In the genomic region with DNA sequence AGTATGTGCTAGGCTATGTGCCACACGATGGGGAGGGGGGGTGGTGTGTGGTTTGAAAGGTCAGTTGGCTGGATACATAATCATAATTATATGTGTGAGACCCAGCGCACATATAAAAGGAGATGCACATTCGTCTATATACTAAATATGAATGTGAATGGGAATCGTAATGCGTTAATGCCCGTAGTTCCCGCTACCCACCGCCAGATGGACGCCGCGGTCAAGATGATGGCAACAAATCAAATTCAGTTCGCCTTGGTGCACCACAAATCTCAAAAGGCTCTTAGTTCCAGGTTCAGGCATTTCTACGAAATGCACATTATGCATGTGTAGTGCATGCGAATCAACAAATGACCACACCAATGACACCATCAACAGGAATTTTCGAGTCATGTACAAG, we compare ENCODE assay signal across 2 fruit fly cellular contexts.
TF ChIP-seq lines count a peak whose summit lies in the region.

No protein-coding gene starts in this region.

- TF ChIP-seq CTCF in S2 (optimal IDR thresholded peaks at IDR 0.05; lab: Kevin White, UChicago), result peak; percentile 75 to 84
- peak; percentile 85 for TF ChIP-seq CTCF in whole organism, embryonic (GFP tag; optimal IDR thresholded peaks at IDR 0.05; lab: Kevin White, UChicago)

TF ChIP-seq in whole organism, embryonic, 481 proteins besides CTCF, POLR2A, EP300 and RAD21:
- TF ChIP-seq CG10979 (tag; optimal IDR thresholded peaks at IDR 0.05; lab: Kevin White, UChicago) (peak; percentile 80), CG18011 (GFP tag; optimal IDR thresholded peaks at IDR 0.05; lab: Kevin White, UChicago) (no peak), Med (GFP tag; lab: Kevin White, UChicago) (peak; percentile 27), CG14965 (GFP tag; optimal IDR thresholded peaks at IDR 0.05; lab: Kevin White, UChicago; ENCODE audit: borderline replicate concordance) (peak; percentile 91), CG2116 (GFP tag; optimal IDR thresholded peaks at IDR 0.05; lab: Kevin White, UChicago) (no peak), CG31365 (tag; optimal IDR thresholded peaks at IDR 0.05; lab: Kevin White, UChicago) (no peak), ase (GFP tag; IDR thresholded peaks at IDR 0.05; lab: Robert Waterston, UW) (no peak), Bteb2 (GFP tag; optimal IDR thresholded peaks at IDR 0.05; lab: Kevin White, UChicago) (no peak)
